Worm (Caenorhabditis elegans) whole organism, young adult: ENCODE measurements around the gene T12G3.2.

Source experiments
- B0336.3 ChIP-seq: fragments of 200-800 bp; sonication (Bioruptor generic); IDR thresholded peaks from 2 replicates; pipeline ENCODE4 v1.3.6; 2022; ENCODE audit warnings: missing genetic modification characterization, missing compliant biosample characterization
- nhr-179 ChIP-seq: sonication (generic microtip); optimal IDR thresholded peaks from 2 replicates; lab custom pipeline; 2016; ENCODE audit warnings: mild to moderate bottlenecking, missing genetic modification characterization, missing compliant biosample characterization
- unc-62 ChIP-seq: fragments of 150-350 bp; optimal IDR thresholded peaks from 2 replicates; lab custom pipeline; 2014; ENCODE audit warnings: missing biosample characterization, missing genetic modification reagents, missing genetic modification characterization

DNA sequence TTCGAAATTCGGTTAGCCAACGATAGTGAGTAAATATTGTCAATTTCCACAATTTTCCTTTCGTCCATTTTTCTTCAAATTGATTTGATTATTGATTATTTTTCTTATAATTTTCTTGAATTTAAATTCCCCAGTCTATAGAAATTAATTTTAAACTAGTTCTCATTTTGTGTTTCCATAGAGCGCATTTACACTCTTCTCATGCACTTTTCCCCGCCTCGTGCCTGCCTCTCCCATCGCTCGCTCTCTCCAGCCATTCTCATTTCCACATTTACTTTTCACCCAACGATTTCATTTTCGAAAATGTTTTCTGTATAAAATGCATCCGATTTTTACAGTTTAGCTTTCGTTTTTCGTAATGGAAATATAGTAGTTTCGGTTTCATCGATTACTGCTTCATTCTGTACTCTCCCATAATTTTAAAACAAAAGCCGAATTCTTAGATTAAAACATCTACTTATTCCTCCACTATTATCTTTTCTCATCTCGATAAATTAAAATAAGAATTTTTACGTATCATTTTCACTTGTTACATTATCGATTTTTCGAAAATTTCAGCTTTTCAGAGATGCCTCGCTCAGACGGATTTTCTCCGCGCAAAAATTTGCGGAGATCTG lies 32.2 kb upstream of the T12G3.2 start, which contains the start of gene lex-1:
- TF ChIP-seq B0336.3 (GFP tag; lab: Robert Waterston, UW) (no peak), nhr-179 (tag; lab: Kevin White, UChicago) (no peak), unc-62 (GFP tag; lab: Kevin White, UChicago) (no peak)
